Worm (Caenorhabditis elegans) whole organism, L3 larva: ENCODE results near the gene W02A2.12.

ENCODE experiments used
- R02D3.7 ChIP-seq: fragments of 150-350 bp; optimal IDR thresholded peaks from 2 replicates; lab custom pipeline; 2014; ENCODE audit warnings: missing biosample characterization, missing genetic modification characterization
- ZK546.5 ChIP-seq: sonication (generic microtip); optimal IDR thresholded peaks from 2 replicates; lab custom pipeline; 2017; ENCODE audit warnings: missing biosample characterization, missing genetic modification characterization
- aly-2 ChIP-seq: fragments of 150-350 bp; optimal IDR thresholded peaks from 2 replicates; lab custom pipeline; 2014; ENCODE audit warnings: missing biosample characterization, missing genetic modification characterization
- ama-1 ChIP-seq: fragments of 150-350 bp; optimal IDR thresholded peaks from 2 replicates; lab custom pipeline; 2018
- ceh-16 ChIP-seq: sonication (generic microtip); optimal IDR thresholded peaks from 2 replicates; lab custom pipeline; 2017; ENCODE audit warnings: missing biosample characterization, missing genetic modification characterization
- ceh-28 ChIP-seq: fragments of 150-350 bp; optimal IDR thresholded peaks from 2 replicates; lab custom pipeline; 2014; ENCODE audit warnings: missing biosample characterization, missing genetic modification reagents, missing genetic modification characterization
- ceh-82 ChIP-seq: fragments of 150-350 bp; optimal IDR thresholded peaks from 2 replicates; lab custom pipeline; 2014; ENCODE audit warnings: missing biosample characterization, missing genetic modification characterization
- ceh-9 ChIP-seq: sonication (generic microtip); optimal IDR thresholded peaks from 2 replicates; lab custom pipeline; 2018; ENCODE audit warnings: missing biosample characterization, missing genetic modification characterization
- daf-12 ChIP-seq: fragments of 150-350 bp; optimal IDR thresholded peaks from 2 replicates; lab custom pipeline; 2014; ENCODE audit warnings: missing biosample characterization, missing genetic modification reagents, missing genetic modification characterization
- egl-27 ChIP-seq: sonication (generic microtip); optimal IDR thresholded peaks from 4 replicates; lab custom pipeline; 2017; ENCODE audit warnings: missing biosample characterization, missing genetic modification reagents, missing genetic modification characterization
- elt-1 ChIP-seq: fragments of 150-350 bp; optimal IDR thresholded peaks from 2 replicates; lab custom pipeline; 2014; ENCODE audit warnings: missing biosample characterization, missing genetic modification characterization
- elt-2 ChIP-seq: sonication (generic microtip); optimal IDR thresholded peaks from 2 replicates; lab custom pipeline; 2016; ENCODE audit warnings: missing genetic modification reagents, mild to moderate bottlenecking, missing genetic modification characterization, missing compliant biosample characterization
- elt-3 ChIP-seq, 3 experiments: fragments of 150-350 bp in 1 of 3; sonication (generic microtip) in 2 of 3; optimal IDR thresholded peaks; 2 replicates in 2 of 3; 4 replicates in 1 of 3; lab custom pipeline; 2014 to 2017; ENCODE audit warnings: missing biosample characterization in 3 of 3, missing genetic modification characterization in 3 of 3
- eor-1 ChIP-seq, 2 experiments: fragments of 150-350 bp; optimal IDR thresholded peaks; 2 replicates each; lab custom pipeline; 2014 to 2018; ENCODE audit warnings: missing biosample characterization in 2 of 2, missing genetic modification characterization in 2 of 2
- fkh-10 ChIP-seq: sonication (generic microtip); optimal IDR thresholded peaks from 2 replicates; lab custom pipeline; 2017; ENCODE audit warnings: missing biosample characterization, missing genetic modification reagents, missing genetic modification characterization
- fkh-2 ChIP-seq: fragments of 150-350 bp; optimal IDR thresholded peaks from 2 replicates; lab custom pipeline; 2014; ENCODE audit warnings: missing biosample characterization, missing genetic modification reagents, missing genetic modification characterization
- fos-1 ChIP-seq: fragments of 150-350 bp; optimal IDR thresholded peaks from 2 replicates; lab custom pipeline; 2014; ENCODE audit warnings: missing biosample characterization, missing genetic modification characterization
- hmg-11 ChIP-seq: sonication (generic microtip); optimal IDR thresholded peaks from 2 replicates; lab custom pipeline; 2016; ENCODE audit warnings: missing genetic modification characterization, missing compliant biosample characterization
- jun-1 ChIP-seq: fragments of 150-350 bp; optimal IDR thresholded peaks from 2 replicates; lab custom pipeline; 2014; ENCODE audit warnings: missing biosample characterization, missing genetic modification reagents, missing genetic modification characterization
- lin-15B ChIP-seq: fragments of 150-350 bp; optimal IDR thresholded peaks from 2 replicates; lab custom pipeline; 2014; ENCODE audit warnings: missing biosample characterization, missing genetic modification characterization
- lin-39 ChIP-seq: fragments of 150-350 bp; optimal IDR thresholded peaks from 2 replicates; lab custom pipeline; 2018; ENCODE audit warnings: missing biosample characterization, missing genetic modification reagents, missing genetic modification characterization
- lsy-12 ChIP-seq: sonication (generic microtip); optimal IDR thresholded peaks from 2 replicates; lab custom pipeline; 2016; ENCODE audit warnings: mild to moderate bottlenecking, missing genetic modification characterization, missing compliant biosample characterization
- mdl-1 ChIP-seq: fragments of 150-350 bp; optimal IDR thresholded peaks from 2 replicates; lab custom pipeline; 2014; ENCODE audit warnings: missing biosample characterization, missing genetic modification characterization
- mml-1 ChIP-seq: fragments of 150-350 bp; sonication (generic microtip); optimal IDR thresholded peaks from 3 replicates; lab custom pipeline; 2014; ENCODE audit warnings: missing biosample characterization, missing genetic modification characterization
- nfya-1 ChIP-seq: sonication (generic microtip); optimal IDR thresholded peaks from 2 replicates; lab custom pipeline; 2017; ENCODE audit warnings: missing genetic modification characterization, mild to moderate bottlenecking, missing compliant biosample characterization, antibody characterized with exemption, moderate library complexity; ENCODE audit not compliant: insufficient read depth
- nhr-12 ChIP-seq: fragments of 150-350 bp; optimal IDR thresholded peaks from 2 replicates; lab custom pipeline; 2014; ENCODE audit warnings: missing biosample characterization, missing genetic modification characterization
- nhr-23 ChIP-seq: fragments of 150-350 bp; optimal IDR thresholded peaks from 2 replicates; lab custom pipeline; 2014; ENCODE audit warnings: missing biosample characterization, missing genetic modification reagents, missing genetic modification characterization
- nhr-237 ChIP-seq: fragments of 150-350 bp; optimal IDR thresholded peaks from 2 replicates; lab custom pipeline; 2014; ENCODE audit warnings: missing biosample characterization, missing genetic modification characterization
- nhr-25 ChIP-seq: sonication (generic microtip); optimal IDR thresholded peaks from 2 replicates; lab custom pipeline; 2017; ENCODE audit warnings: missing biosample characterization, missing genetic modification characterization
- nhr-28 ChIP-seq: fragments of 150-350 bp; optimal IDR thresholded peaks from 2 replicates; lab custom pipeline; 2014; ENCODE audit warnings: missing biosample characterization, missing genetic modification characterization
- nhr-43 ChIP-seq: sonication (generic microtip); optimal IDR thresholded peaks from 2 replicates; lab custom pipeline; 2016; ENCODE audit warnings: mild to moderate bottlenecking, missing genetic modification characterization, missing compliant biosample characterization; ENCODE audit not compliant: poor library complexity, severe bottlenecking
- nhr-67 ChIP-seq: fragments of 150-350 bp; optimal IDR thresholded peaks from 2 replicates; lab custom pipeline; 2014; ENCODE audit warnings: missing biosample characterization, missing genetic modification characterization
- nhr-76 ChIP-seq: fragments of 150-350 bp; sonication (generic microtip); optimal IDR thresholded peaks from 5 replicates; lab custom pipeline; 2014; ENCODE audit warnings: missing biosample characterization, missing genetic modification characterization
- nhr-77 ChIP-seq: fragments of 150-350 bp; optimal IDR thresholded peaks from 2 replicates; lab custom pipeline; 2014; ENCODE audit warnings: missing biosample characterization, missing genetic modification characterization
- pha-4 ChIP-seq: fragments of 150-350 bp; optimal IDR thresholded peaks from 2 replicates; lab custom pipeline; 2014; ENCODE audit warnings: missing biosample characterization, missing genetic modification reagents, missing genetic modification characterization
- pqm-1 ChIP-seq: fragments of 150-350 bp; optimal IDR thresholded peaks from 2 replicates; lab custom pipeline; 2017; ENCODE audit warnings: missing biosample characterization, missing genetic modification characterization, inconsistent platforms
- sea-2 ChIP-seq: fragments of 150-350 bp; sonication (generic microtip); optimal IDR thresholded peaks from 4 replicates; lab custom pipeline; 2014; ENCODE audit warnings: missing biosample characterization, missing genetic modification reagents, missing genetic modification characterization
- snpc-4 ChIP-seq: fragments of 150-350 bp; optimal IDR thresholded peaks from 2 replicates; lab custom pipeline; 2014; ENCODE audit warnings: missing biosample characterization, missing genetic modification characterization
- tbx-2 ChIP-seq: sonication (generic microtip); optimal IDR thresholded peaks from 2 replicates; lab custom pipeline; 2016; ENCODE audit warnings: mild to moderate bottlenecking, missing genetic modification characterization, missing compliant biosample characterization
- unc-39 ChIP-seq: sonication (generic microtip); optimal IDR thresholded peaks from 4 replicates; lab custom pipeline; 2017; ENCODE audit warnings: missing biosample characterization, missing genetic modification characterization
- unc-62 ChIP-seq: fragments of 150-350 bp; sonication (generic microtip); optimal IDR thresholded peaks from 4 replicates; lab custom pipeline; 2014; ENCODE audit warnings: missing biosample characterization, missing genetic modification reagents, missing genetic modification characterization
- zag-1 ChIP-seq: fragments of 150-350 bp; optimal IDR thresholded peaks from 2 replicates; lab custom pipeline; 2014; ENCODE audit warnings: missing biosample characterization, missing genetic modification characterization
- ztf-4 ChIP-seq: fragments of 150-350 bp; optimal IDR thresholded peaks from 2 replicates; lab custom pipeline; 2014; ENCODE audit warnings: missing biosample characterization, missing genetic modification characterization

W02A2.12 gene

DNA sequence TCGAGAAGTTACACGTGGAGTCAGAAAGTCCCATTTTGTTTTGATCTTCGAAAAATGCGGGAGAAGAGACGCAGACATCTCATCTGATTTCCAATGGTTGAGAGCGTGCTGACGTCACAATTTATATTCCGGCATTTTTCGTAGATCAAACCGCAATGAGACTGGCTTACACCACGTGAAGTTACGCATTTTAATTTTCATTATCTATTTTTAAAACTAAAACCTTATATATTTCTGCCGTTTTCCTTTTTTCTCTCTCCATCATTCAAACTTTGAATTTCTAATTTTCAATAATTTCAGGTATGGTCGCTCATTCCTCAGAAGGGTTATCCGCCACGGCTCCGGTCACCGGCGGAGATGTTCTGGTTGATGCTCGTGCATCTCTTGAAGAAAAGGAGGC, 33.3 kb downstream of the W02A2.12 start, which contains the start of gene fat-1:
fat-1 (plus strand) TSS at position 301 of the 400 bp plus-strand sequence.
- TF ChIP-seq nhr-25 (tag; lab: Kevin White, UChicago) (no peak), R02D3.7 (tag; lab: Kevin White, UChicago) (no peak), zag-1 (no peak), snpc-4 (tag; lab: Kevin White, UChicago) (no peak), elt-2 (no peak), aly-2 (tag; lab: Kevin White, UChicago) (no peak), ceh-82 (tag; lab: Kevin White, UChicago) (no peak), pqm-1 (no peak)

ce11 chrIV:13314181-13314580, 34.5 kb downstream of the W02A2.12 start:
- TF ChIP-seq mdl-1 (tag; lab: Kevin White, UChicago) (peak; percentile 3), fkh-2 (tag; lab: Kevin White, UChicago) (no peak), sea-2 (GFP tag; lab: Kevin White, UChicago) (no peak), nhr-23 (tag; lab: Kevin White, UChicago) (no peak), unc-39 (tag; lab: Kevin White, UChicago) (no peak), fkh-10 (GFP tag; lab: Kevin White, UChicago) (no peak), ZK546.5 (no peak), mml-1 (no peak), ztf-4 (tag; lab: Kevin White, UChicago) (no peak), aly-2 (tag; lab: Kevin White, UChicago) (no peak), R02D3.7 (tag; lab: Kevin White, UChicago) (no peak), eor-1 (tag; optimal IDR thresholded peaks at IDR 0.05; lab: Kevin White, UChicago) (no peak), ama-1 (lab: Kevin White, UChicago) (no peak), snpc-4 (tag; lab: Kevin White, UChicago) (no peak), pha-4 (tag; lab: Kevin White, UChicago) (no peak), ceh-28 (tag; lab: Kevin White, UChicago) (no peak), jun-1 (tag; lab: Kevin White, UChicago) (peak; percentile 82), ceh-9 (no peak), unc-62 (GFP tag; lab: Kevin White, UChicago) (no peak), nhr-25 (tag; lab: Kevin White, UChicago) (no peak), fos-1 (no peak), elt-2 (peak; percentile 99), hmg-11 (peak; percentile 15), pqm-1 (peak; percentile 96), nfya-1 (tag; lab: Kevin White, UChicago) (no peak), zag-1 (no peak), lin-39 (tag; lab: Kevin White, UChicago) (no peak), nhr-77 (tag; lab: Kevin White, UChicago) (no peak), nhr-67 (tag; lab: Kevin White, UChicago) (no peak), ceh-16 (tag; lab: Kevin White, UChicago) (no peak), nhr-12 (no peak), elt-1 (tag; lab: Kevin White, UChicago) (no peak), ceh-82 (tag; lab: Kevin White, UChicago) (no peak), tbx-2 (tag; lab: Kevin White, UChicago) (no peak), egl-27 (tag; lab: Kevin White, UChicago) (no peak), nhr-28 (tag; lab: Kevin White, UChicago) (no peak), lsy-12 (tag; lab: Kevin White, UChicago) (no peak), elt-3 (tag; optimal IDR thresholded peaks at IDR 0.05; lab: Kevin White, UChicago) (peak in 1 of 3 experiments; percentile 46), lin-15B (no peak), nhr-237 (no peak), daf-12 (no peak), nhr-43 (tag; lab: Kevin White, UChicago) (peak; percentile 46), nhr-76 (tag; lab: Kevin White, UChicago) (no peak)
